Worm (Caenorhabditis elegans) whole organism, L2 larva: Measurements from ENCODE around the gene nlp-48.
A peak's percentile ranks its signal among the peaks of the same experiment; 100 is the strongest.

Experiments
- C34F6.9 ChIP-seq: fragments of 150-350 bp; optimal IDR thresholded peaks from 2 replicates; lab custom pipeline; 2014; ENCODE audit warnings: missing biosample characterization, missing genetic modification characterization
- R02D3.7 ChIP-seq: fragments of 150-350 bp; optimal IDR thresholded peaks from 2 replicates; lab custom pipeline; 2014; ENCODE audit warnings: missing biosample characterization, missing genetic modification characterization
- Y55F3AM.14 ChIP-seq: fragments of 200-800 bp; sonication (Bioruptor generic); optimal IDR thresholded peaks from 2 replicates; lab custom pipeline; 2018; ENCODE audit warnings: mild to moderate bottlenecking, missing genetic modification characterization, missing compliant biosample characterization
- ZK546.5 ChIP-seq: sonication (generic microtip); optimal IDR thresholded peaks from 2 replicates; lab custom pipeline; 2017; ENCODE audit warnings: missing biosample characterization, missing genetic modification characterization
- ama-1 ChIP-seq: fragments of 150-350 bp; optimal IDR thresholded peaks from 2 replicates; lab custom pipeline; 2018; ENCODE audit warnings: inconsistent platforms
- ceh-82 ChIP-seq: fragments of 150-350 bp; optimal IDR thresholded peaks from 2 replicates; lab custom pipeline; 2014; ENCODE audit warnings: missing biosample characterization, missing genetic modification characterization
- crh-2 ChIP-seq: sonication (generic microtip); optimal IDR thresholded peaks from 2 replicates; lab custom pipeline; 2017; ENCODE audit warnings: missing biosample characterization, missing genetic modification characterization
- dmd-4 ChIP-seq: sonication (generic microtip); optimal IDR thresholded peaks from 2 replicates; lab custom pipeline; 2017; ENCODE audit warnings: missing biosample characterization, missing genetic modification characterization
- elt-1 ChIP-seq: fragments of 150-350 bp; optimal IDR thresholded peaks from 2 replicates; lab custom pipeline; 2014; ENCODE audit warnings: missing biosample characterization, missing genetic modification characterization
- fos-1 ChIP-seq: fragments of 150-350 bp; optimal IDR thresholded peaks from 2 replicates; lab custom pipeline; 2014; ENCODE audit warnings: missing biosample characterization, missing genetic modification characterization
- gmeb-1 ChIP-seq: fragments of 150-350 bp; optimal IDR thresholded peaks from 2 replicates; lab custom pipeline; 2014; ENCODE audit warnings: missing biosample characterization, missing genetic modification characterization
- lin-11 ChIP-seq: fragments of 150-350 bp; sonication (generic microtip); optimal IDR thresholded peaks from 2 replicates; lab custom pipeline; 2014; ENCODE audit warnings: missing biosample characterization, missing genetic modification characterization, inconsistent platforms, mixed read lengths
- lin-13 ChIP-seq: fragments of 150-350 bp; optimal IDR thresholded peaks from 2 replicates; lab custom pipeline; 2014; ENCODE audit warnings: missing biosample characterization, missing genetic modification reagents, missing genetic modification characterization
- lsy-2 ChIP-seq, 2 experiments: fragments of 150-350 bp in 1 of 2; sonication (generic microtip) in 1 of 2; optimal IDR thresholded peaks; 2 replicates each; lab custom pipeline; 2014 to 2017; ENCODE audit warnings: missing biosample characterization in 2 of 2, missing genetic modification characterization in 2 of 2
- mab-5 ChIP-seq: fragments of 150-350 bp; optimal IDR thresholded peaks from 2 replicates; lab custom pipeline; 2014; ENCODE audit warnings: missing biosample characterization, missing genetic modification characterization
- mbf-1 ChIP-seq: sonication (generic microtip); optimal IDR thresholded peaks from 2 replicates; lab custom pipeline; 2017; ENCODE audit warnings: missing biosample characterization, missing genetic modification characterization
- mdl-1 ChIP-seq, 2 experiments: fragments of 150-350 bp in 1 of 2; sonication (generic microtip) in 1 of 2; optimal IDR thresholded peaks; 2 replicates each; lab custom pipeline; 2017; ENCODE audit warnings: missing biosample characterization in 2 of 2, missing genetic modification characterization in 2 of 2
- nhr-10 ChIP-seq: sonication (generic microtip); optimal IDR thresholded peaks from 2 replicates; lab custom pipeline; 2017; ENCODE audit warnings: missing biosample characterization, missing genetic modification characterization
- nhr-11 ChIP-seq: fragments of 150-350 bp; optimal IDR thresholded peaks from 2 replicates; lab custom pipeline; 2014; ENCODE audit warnings: missing biosample characterization, missing genetic modification characterization
- nhr-129 ChIP-seq: fragments of 150-350 bp; optimal IDR thresholded peaks from 2 replicates; lab custom pipeline; 2014; ENCODE audit warnings: missing biosample characterization, missing genetic modification characterization
- nhr-6 ChIP-seq: fragments of 150-350 bp; optimal IDR thresholded peaks from 2 replicates; lab custom pipeline; 2014; ENCODE audit warnings: missing biosample characterization, missing genetic modification characterization
- nhr-77 ChIP-seq: fragments of 150-350 bp; optimal IDR thresholded peaks from 2 replicates; lab custom pipeline; 2014; ENCODE audit warnings: missing biosample characterization, missing genetic modification characterization
- skn-1 ChIP-seq: sonication (generic microtip); optimal IDR thresholded peaks from 2 replicates; lab custom pipeline; 2017; ENCODE audit warnings: missing biosample characterization, missing genetic modification characterization
- sma-3 ChIP-seq: sonication (generic microtip); optimal IDR thresholded peaks from 2 replicates; lab custom pipeline; 2016; ENCODE audit warnings: missing genetic modification reagents, missing genetic modification characterization, missing compliant biosample characterization
- sma-9 ChIP-seq, 2 experiments: fragments of 150-350 bp in 1 of 2; sonication (generic microtip) in 1 of 2; optimal IDR thresholded peaks; 2 replicates each; lab custom pipeline; 2014 to 2016; ENCODE audit warnings: missing genetic modification characterization in 2 of 2, mild to moderate bottlenecking in 1 of 2, missing biosample characterization in 1 of 2, missing compliant biosample characterization in 1 of 2, missing genetic modification reagents in 1 of 2, moderate library complexity in 1 of 2
- snpc-4 ChIP-seq: fragments of 150-350 bp; optimal IDR thresholded peaks from 2 replicates; lab custom pipeline; 2014; ENCODE audit warnings: missing biosample characterization, missing genetic modification characterization
- unc-39 ChIP-seq: fragments of 150-350 bp; optimal IDR thresholded peaks from 2 replicates; lab custom pipeline; 2014; ENCODE audit warnings: missing biosample characterization, missing genetic modification characterization
- unc-55 ChIP-seq: fragments of 150-350 bp; sonication (generic microtip); optimal IDR thresholded peaks from 3 replicates; lab custom pipeline; 2014; ENCODE audit warnings: missing biosample characterization, missing genetic modification reagents, missing genetic modification characterization
- unc-62 ChIP-seq: fragments of 150-350 bp; optimal IDR thresholded peaks from 2 replicates; lab custom pipeline; 2014; ENCODE audit warnings: missing biosample characterization, missing genetic modification reagents, missing genetic modification characterization
- ztf-1 ChIP-seq: fragments of 200-800 bp; sonication (Bioruptor generic); conservative IDR thresholded peaks from 2 replicates; pipeline ENCODE4 v1.3.6; 2022; ENCODE audit warnings: missing genetic modification characterization, missing compliant biosample characterization
- ztf-11 ChIP-seq: sonication (generic microtip); optimal IDR thresholded peaks from 2 replicates; lab custom pipeline; 2017; ENCODE audit warnings: missing biosample characterization, missing genetic modification characterization
- ztf-4 ChIP-seq: fragments of 150-350 bp; optimal IDR thresholded peaks from 2 replicates; lab custom pipeline; 2014; ENCODE audit warnings: missing biosample characterization, missing genetic modification characterization

nlp-48 gene

DNA sequence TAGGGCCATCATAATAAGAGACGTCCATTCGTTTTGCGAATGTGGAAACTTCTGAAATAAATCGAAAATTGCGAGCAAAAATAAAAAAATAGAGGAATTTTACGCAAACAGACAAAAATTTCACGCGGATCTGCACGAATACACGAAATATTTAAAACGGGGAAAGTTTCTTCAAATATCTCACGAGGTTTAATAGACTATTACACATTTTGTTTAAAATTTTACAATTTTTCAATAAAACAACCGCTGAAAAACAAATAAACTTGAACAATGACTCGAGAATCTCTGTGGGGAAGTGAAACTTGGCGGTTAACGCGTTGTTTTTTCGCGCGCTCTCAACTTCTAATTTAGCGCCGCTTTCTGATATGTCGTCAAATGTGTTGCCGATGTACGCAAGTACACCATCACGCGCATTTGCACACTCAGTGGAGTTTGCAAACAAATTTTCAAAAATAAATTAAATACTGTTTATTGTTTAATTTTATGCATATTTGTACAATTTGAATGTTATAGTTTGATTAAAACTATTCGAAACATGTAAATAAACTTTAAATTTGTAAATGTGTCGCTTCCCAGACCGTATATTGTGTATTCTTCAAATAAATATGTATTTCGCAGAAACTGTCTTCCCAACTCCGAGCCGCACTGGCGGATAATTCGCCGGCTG, 7.7 kb downstream of the nlp-48 start, which contains the start of the genes gpr-2 and rgr-1:
gpr-2 (minus strand) TSS at position 51 of the 667 bp plus-strand sequence.
rgr-1 (plus strand) TSS at position 617 of the 667 bp plus-strand sequence.
- TF ChIP-seq ZK546.5 (no peak), C34F6.9 (no peak), lin-11 (tag; lab: Kevin White, UChicago) (peak; percentile 12), nhr-77 (tag; lab: Kevin White, UChicago) (no peak), lin-13 (peak; percentile 11), nhr-129 (tag; lab: Kevin White, UChicago) (peak; percentile 32), ztf-4 (tag; lab: Kevin White, UChicago) (no peak), mab-5 (tag; lab: Kevin White, UChicago) (no peak), unc-55 (GFP tag; lab: Kevin White, UChicago) (peak; percentile 52), lsy-2 (tag; optimal IDR thresholded peaks at IDR 0.05; lab: Kevin White, UChicago) (peak in 1 of 2 experiments; percentile 33), nhr-10 (tag; lab: Kevin White, UChicago) (no peak), dmd-4 (tag; lab: Kevin White, UChicago) (no peak), nhr-11 (tag; lab: Kevin White, UChicago) (no peak), gmeb-1 (tag; lab: Kevin White, UChicago) (peak; percentile 82)

DNA sequence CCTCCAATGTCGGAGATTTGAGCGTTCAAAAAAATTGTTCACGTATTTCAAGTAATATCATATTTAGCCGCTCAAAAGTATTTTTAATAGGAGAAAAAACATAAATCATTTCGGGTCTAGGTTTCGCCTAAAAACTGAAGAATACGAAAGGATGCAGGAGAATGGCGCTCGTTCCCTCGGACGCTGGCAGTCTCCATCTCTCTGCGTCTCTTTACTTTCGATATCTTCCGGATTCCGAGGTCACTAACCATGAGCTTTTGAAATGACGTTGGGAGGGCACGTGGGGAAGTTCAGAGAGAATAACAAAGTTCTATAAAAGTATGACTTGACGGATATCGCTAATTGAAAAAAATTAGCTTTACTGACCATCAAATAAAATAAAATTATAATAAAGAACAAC, 10.0 kb downstream of the nlp-48 start:
- TF ChIP-seq nhr-77 (tag; lab: Kevin White, UChicago) = no peak
- peak; percentile 14 for TF ChIP-seq unc-55 (GFP tag; lab: Kevin White, UChicago)
- TF ChIP-seq lin-13 = no peak
- no peak for TF ChIP-seq skn-1 (tag; lab: Kevin White, UChicago)
- no peak for TF ChIP-seq nhr-10 (tag; lab: Kevin White, UChicago)
- TF ChIP-seq lsy-2 (tag; optimal IDR thresholded peaks at IDR 0.05; lab: Kevin White, UChicago) = peak in 1 of 2 experiments; percentile 58
- no peak for TF ChIP-seq R02D3.7 (tag; lab: Kevin White, UChicago)
- peak; percentile 1 for TF ChIP-seq sma-9 (GFP tag; optimal IDR thresholded peaks at IDR 0.05; lab: Kevin White, UChicago)
- no peak for TF ChIP-seq sma-9 (tag; optimal IDR thresholded peaks at IDR 0.05; lab: Kevin White, UChicago)
- no peak for TF ChIP-seq sma-3
- TF ChIP-seq mdl-1 (tag; optimal IDR thresholded peaks at IDR 0.05; lab: Kevin White, UChicago) = peak; percentile 22 to 67
- TF ChIP-seq crh-2 (tag; lab: Kevin White, UChicago) = peak; percentile 12
- TF ChIP-seq mbf-1 = no peak
- TF ChIP-seq nhr-129 (tag; lab: Kevin White, UChicago) = peak; percentile 38
- TF ChIP-seq nhr-6 = no peak

DNA sequence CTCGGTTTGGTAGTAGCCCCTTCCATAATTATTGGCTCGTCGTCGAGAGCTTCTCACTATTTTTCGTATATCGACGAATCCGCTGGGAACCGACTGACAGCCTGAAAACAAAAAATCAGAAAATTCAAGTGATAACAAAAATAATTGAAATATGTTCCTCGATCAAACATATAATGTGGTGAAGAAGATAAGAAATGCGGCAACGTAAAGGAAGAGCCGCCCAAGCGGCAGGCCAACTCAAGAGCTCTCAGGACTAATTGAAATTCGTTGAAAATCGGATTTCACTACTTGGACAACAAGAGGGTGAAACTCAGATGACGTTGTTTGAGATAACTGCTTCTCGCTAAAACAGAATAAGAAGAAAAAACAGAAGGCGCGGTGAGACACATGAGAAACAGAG, 10.9 kb downstream of the nlp-48 start, which contains the start of gene slc-17.2:
slc-17.2 (minus strand) TSS at position 101 of the 400 bp plus-strand sequence.
- peak; percentile 5 for TF ChIP-seq lin-11 (tag; lab: Kevin White, UChicago)
- no peak for TF ChIP-seq ama-1
- TF ChIP-seq nhr-77 (tag; lab: Kevin White, UChicago) = no peak
- TF ChIP-seq lin-13 = no peak
- no peak for TF ChIP-seq C34F6.9
- no peak for TF ChIP-seq mab-5 (tag; lab: Kevin White, UChicago)
- TF ChIP-seq fos-1 (tag; lab: Kevin White, UChicago) = no peak

DNA sequence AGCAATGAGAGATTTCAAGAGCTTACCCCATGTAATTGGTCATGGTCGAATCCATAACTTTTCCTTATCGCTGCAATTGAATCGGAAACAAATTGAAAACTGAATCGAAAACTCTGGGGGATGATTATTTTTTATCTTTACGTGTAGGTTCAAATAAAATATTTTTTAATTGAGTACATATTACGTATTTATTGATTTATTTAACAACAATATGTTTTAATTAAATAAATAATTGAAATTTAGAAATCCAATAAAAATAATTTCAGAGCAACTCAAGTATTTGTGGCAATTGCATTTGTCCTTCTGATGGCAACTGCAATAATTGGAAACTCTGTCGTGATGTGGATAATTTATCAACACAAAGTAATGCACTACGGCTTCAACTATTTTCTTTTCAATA, 15.4 kb downstream of the nlp-48 start, which contains the start of gene C38C10.3:
C38C10.3 (minus strand) TSS at position 101 of the 400 bp plus-strand sequence.
- no peak for TF ChIP-seq crh-2 (tag; lab: Kevin White, UChicago)
- TF ChIP-seq nhr-11 (tag; lab: Kevin White, UChicago) = no peak
- TF ChIP-seq ZK546.5 = no peak
- TF ChIP-seq ceh-82 (tag; lab: Kevin White, UChicago) = no peak
- no peak for TF ChIP-seq sma-3
- TF ChIP-seq C34F6.9 = no peak
- TF ChIP-seq nhr-6 = no peak
- no peak for TF ChIP-seq elt-1
- no peak for TF ChIP-seq mdl-1 (tag; optimal IDR thresholded peaks at IDR 0.05; lab: Kevin White, UChicago)
- TF ChIP-seq skn-1 (tag; lab: Kevin White, UChicago) = no peak
- TF ChIP-seq mab-5 (tag; lab: Kevin White, UChicago) = no peak
- no peak for TF ChIP-seq unc-62 (GFP tag; lab: Kevin White, UChicago)
- no peak for TF ChIP-seq ztf-11
- no peak for TF ChIP-seq unc-39
- TF ChIP-seq sma-9 (GFP tag; optimal IDR thresholded peaks at IDR 0.05; lab: Kevin White, UChicago) = no peak
- TF ChIP-seq sma-9 (tag; optimal IDR thresholded peaks at IDR 0.05; lab: Kevin White, UChicago) = no peak
- TF ChIP-seq Y55F3AM.14 (GFP tag; lab: Kevin White, UChicago) = no peak
- TF ChIP-seq ztf-4 (tag; lab: Kevin White, UChicago) = no peak
- no peak for TF ChIP-seq ztf-1
- TF ChIP-seq snpc-4 (tag; lab: Kevin White, UChicago) = no peak
- no peak for TF ChIP-seq dmd-4 (tag; lab: Kevin White, UChicago)
